Worm (Caenorhabditis elegans): Measurements from ENCODE around the gene K08E4.3.
A peak's percentile ranks its signal among the peaks of the same experiment; 100 is the strongest.

The K08E4.3 gene

DNA sequence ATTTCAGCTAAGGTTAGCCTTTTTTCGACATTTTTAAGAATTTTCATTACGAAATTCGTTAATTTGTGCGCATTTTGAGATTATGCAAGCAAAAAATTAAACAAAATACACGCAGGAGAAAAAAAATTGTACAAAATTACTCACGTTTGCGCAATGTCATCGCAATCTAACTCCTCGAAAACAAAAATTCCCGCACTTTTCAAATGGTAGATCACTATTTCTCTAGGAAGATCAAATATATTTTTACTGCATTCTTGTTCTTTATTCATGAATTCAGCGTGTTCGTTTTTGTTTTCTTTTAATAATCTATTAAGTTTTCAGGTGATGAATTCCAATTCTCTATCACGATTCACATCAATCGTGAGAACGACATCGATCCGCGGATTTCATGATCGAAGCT is 26.5 kb upstream of the K08E4.3 start, which contains the start of the genes T12G3.6 and mrpl-51:
Gene T12G3.6, minus strand, starts transcription at position 269 of the 400 bp plus-strand sequence.
Gene mrpl-51, plus strand, starts transcription at position 322 of the 400 bp plus-strand sequence.
- TF ChIP-seq nhr-77 (tag; optimal IDR thresholded peaks at IDR 0.05), result no peak
- no peak for TF ChIP-seq elt-3 (tag; optimal IDR thresholded peaks at IDR 0.05)
- no peak for TF ChIP-seq nhr-23 (tag; optimal IDR thresholded peaks at IDR 0.05)
- no peak for TF ChIP-seq nhr-11 (tag; optimal IDR thresholded peaks at IDR 0.05)

DNA sequence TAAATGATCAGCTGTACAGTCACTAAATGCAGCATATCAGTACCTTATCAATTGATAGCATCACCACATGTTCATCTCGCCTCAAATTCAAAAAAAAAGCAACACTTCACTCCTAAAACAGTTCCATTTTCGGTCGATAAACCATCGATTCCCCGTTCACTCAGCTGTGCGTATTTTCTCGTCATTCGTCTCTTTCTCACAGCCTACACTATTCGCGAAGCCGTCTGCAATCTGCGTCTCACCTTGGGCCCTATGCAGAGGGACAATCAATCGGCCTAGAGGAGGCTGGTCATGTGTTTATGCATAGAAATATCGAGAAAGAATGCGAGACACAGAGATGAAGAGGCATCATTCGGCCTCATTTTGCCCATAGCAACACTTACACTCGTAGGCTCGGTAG is 25.2 kb upstream of the K08E4.3 start:
- TF ChIP-seq elt-1 (tag; optimal IDR thresholded peaks at IDR 0.05) (peak; percentile 55), tbx-2 (tag; optimal IDR thresholded peaks at IDR 0.05) (peak; percentile 61), ceh-16 (tag; optimal IDR thresholded peaks at IDR 0.05) (no peak), lsy-12 (tag; optimal IDR thresholded peaks at IDR 0.05) (peak; percentile 83), fos-1 (tag; optimal IDR thresholded peaks at IDR 0.05) (peak; percentile 79), nhr-12 (tag; optimal IDR thresholded peaks at IDR 0.05) (no peak), mdl-1 (tag; optimal IDR thresholded peaks at IDR 0.05) (peak; percentile 43), ZK546.5 (tag; optimal IDR thresholded peaks at IDR 0.05) (no peak), snpc-4 (tag; optimal IDR thresholded peaks at IDR 0.05) (peak; percentile 34), nfya-1 (tag; optimal IDR thresholded peaks at IDR 0.05; ENCODE audit: insufficient read depth) (peak; percentile 89), lin-15B (tag; optimal IDR thresholded peaks at IDR 0.05) (peak; percentile 80), lin-39 (tag; optimal IDR thresholded peaks at IDR 0.05) (peak; percentile 29), fkh-2 (tag; optimal IDR thresholded peaks at IDR 0.05) (no peak), nhr-25 (tag; optimal IDR thresholded peaks at IDR 0.05) (peak; percentile 93), nhr-43 (tag; optimal IDR thresholded peaks at IDR 0.05; ENCODE audit: poor library complexity, severe bottlenecking) (peak; percentile 70), jun-1 (tag; optimal IDR thresholded peaks at IDR 0.05) (peak; percentile 86), pqm-1 (tag; optimal IDR thresholded peaks at IDR 0.05) (peak; percentile 94), sea-2 (GFP tag; optimal IDR thresholded peaks at IDR 0.05) (no peak), unc-62 (GFP tag; optimal IDR thresholded peaks at IDR 0.05) (peak; percentile 65), eor-1 (tag; optimal IDR thresholded peaks at IDR 0.05) (no peak), ceh-28 (tag; optimal IDR thresholded peaks at IDR 0.05) (peak; percentile 95), ceh-82 (tag; optimal IDR thresholded peaks at IDR 0.05) (peak; percentile 39), ama-1 (optimal IDR thresholded peaks at IDR 0.05) (peak; percentile 79), egl-27 (tag; optimal IDR thresholded peaks at IDR 0.05) (peak; percentile 20), pha-4 (tag; optimal IDR thresholded peaks at IDR 0.05) (peak; percentile 92), elt-2 (tag; optimal IDR thresholded peaks at IDR 0.05) (peak; percentile 97), egl-5 (tag; optimal IDR thresholded peaks at IDR 0.05) (peak; percentile 93), ztf-11 (tag; optimal IDR thresholded peaks at IDR 0.05) (no peak), skn-1 (tag; optimal IDR thresholded peaks at IDR 0.05) (peak; percentile 59), hmg-11 (tag; optimal IDR thresholded peaks at IDR 0.05) (peak; percentile 89), nhr-23 (tag; optimal IDR thresholded peaks at IDR 0.05) (peak; percentile 92)

ce11 chrIV:12033985-12034384 is 23.6 kb upstream of the K08E4.3 start, which contains the start of gene sqst-1:
Gene sqst-1 (plus strand): TSS chrIV:12034282.
- no peak for TF ChIP-seq ZK546.5 (tag; optimal IDR thresholded peaks at IDR 0.05)
- no peak for TF ChIP-seq ztf-4 (tag; optimal IDR thresholded peaks at IDR 0.05)
- no peak for TF ChIP-seq unc-62 (GFP tag; optimal IDR thresholded peaks at IDR 0.05)
- TF ChIP-seq nhr-237 (tag; optimal IDR thresholded peaks at IDR 0.05), result no peak
- TF ChIP-seq egl-5 (tag; optimal IDR thresholded peaks at IDR 0.05), result no peak
- TF ChIP-seq ama-1 (optimal IDR thresholded peaks at IDR 0.05), result peak; percentile 84
- no peak for TF ChIP-seq nhr-76 (tag; optimal IDR thresholded peaks at IDR 0.05)
- TF ChIP-seq pha-4 (tag; optimal IDR thresholded peaks at IDR 0.05), result peak; percentile 4
- TF ChIP-seq elt-3 (tag; optimal IDR thresholded peaks at IDR 0.05), result no peak

DNA sequence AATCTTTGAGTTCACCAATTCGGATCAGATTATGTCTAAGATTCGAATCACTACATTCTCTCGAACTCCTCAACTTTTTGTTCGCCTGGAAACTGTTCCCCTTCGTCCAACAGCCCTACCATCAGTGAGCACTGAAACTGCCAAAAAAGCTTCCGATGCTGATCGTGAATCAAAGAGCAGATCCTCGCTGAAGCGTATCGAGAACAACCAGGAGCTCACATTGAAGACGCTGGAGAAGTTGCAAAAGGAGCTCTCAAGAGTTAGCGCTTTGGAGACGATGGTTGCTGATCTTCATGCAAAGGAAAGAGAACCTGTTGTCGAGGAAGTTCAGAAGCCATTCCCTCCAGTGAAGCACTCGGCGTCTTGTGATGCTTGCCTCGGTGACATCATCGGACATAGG is 22.8 kb upstream of the K08E4.3 start:
- TF ChIP-seq ceh-16 (tag; optimal IDR thresholded peaks at IDR 0.05) (no peak), ama-1 (optimal IDR thresholded peaks at IDR 0.05) (peak; percentile 9), nhr-25 (tag; optimal IDR thresholded peaks at IDR 0.05) (peak; percentile 29)
